Fruit fly (Drosophila melanogaster) whole organism, embryonic: ENCODE measurements around the gene Prx5.

Experiments
- CG10321 ChIP-seq: fragments of 200-800 bp; sonication (Bioruptor generic); IDR thresholded peaks from 2 replicates; pipeline ENCODE4 v1.3.6; 2022; ENCODE audit warnings: missing biosample characterization, missing genetic modification characterization
- CG10366 ChIP-seq: fragments of 200-800 bp; sonication (Bioruptor generic); IDR thresholded peaks from 2 replicates; pipeline ENCODE4 v1.3.6; 2022; ENCODE audit warnings: missing biosample characterization, missing genetic modification characterization
- CG12219 ChIP-seq: fragments of 200-800 bp; sonication (Bioruptor generic); optimal IDR thresholded peaks from 3 replicates; lab custom pipeline; 2018; ENCODE audit warnings: missing biosample characterization, mild to moderate bottlenecking, missing genetic modification characterization
- CG12391 ChIP-seq: fragments of 200-800 bp; sonication (Bioruptor generic); optimal IDR thresholded peaks from 3 replicates; lab custom pipeline; 2018; ENCODE audit warnings: missing biosample characterization, mild to moderate bottlenecking, missing genetic modification characterization, moderate library complexity
- CG1792 ChIP-seq: fragments of 200-800 bp; sonication (Bioruptor generic); optimal IDR thresholded peaks from 2 replicates; lab custom pipeline; 2016; ENCODE audit warnings: missing biosample characterization, missing genetic modification characterization
- CG18599 ChIP-seq: fragments of 200-800 bp; sonication (Bioruptor generic); optimal IDR thresholded peaks from 3 replicates; lab custom pipeline; 2017; ENCODE audit warnings: missing biosample characterization, missing genetic modification characterization, mild to moderate bottlenecking, moderate library complexity, missing genetic modification reagents
- CG3065 ChIP-seq: fragments of 200-800 bp; sonication (Bioruptor generic); optimal IDR thresholded peaks from 2 replicates; lab custom pipeline; 2016; ENCODE audit warnings: missing biosample characterization, missing genetic modification characterization
- CG32772 ChIP-seq: fragments of 200-800 bp; sonication (Bioruptor generic); IDR thresholded peaks from 2 replicates; pipeline ENCODE4 v1.3.6; 2022; ENCODE audit warnings: missing biosample characterization, missing genetic modification characterization
- CG3281 ChIP-seq: fragments of 200-800 bp; sonication (Bioruptor generic); optimal IDR thresholded peaks from 3 replicates; lab custom pipeline; 2017; ENCODE audit warnings: missing biosample characterization, mild to moderate bottlenecking, missing genetic modification characterization
- CG34422 ChIP-seq: fragments of 200-800 bp; sonication (Bioruptor generic); IDR thresholded peaks from 3 replicates; pipeline ENCODE4 v1.3.6; 2022; ENCODE audit warnings: missing biosample characterization, missing genetic modification characterization
- CG4360 ChIP-seq: fragments of 200-800 bp; sonication (Bioruptor generic); IDR thresholded peaks from 2 replicates; pipeline ENCODE4 v1.3.6; 2022; ENCODE audit warnings: missing biosample characterization, missing genetic modification characterization
- CG4707 ChIP-seq: fragments of 200-800 bp; sonication (Bioruptor generic); optimal IDR thresholded peaks from 2 replicates; lab custom pipeline; 2018; ENCODE audit warnings: missing biosample characterization, mild to moderate bottlenecking, missing genetic modification characterization, moderate library complexity
- CG5180 ChIP-seq: fragments of 200-800 bp; sonication (Bioruptor generic); optimal IDR thresholded peaks from 3 replicates; lab custom pipeline; 2017; ENCODE audit warnings: missing biosample characterization, missing genetic modification characterization, mild to moderate bottlenecking, moderate library complexity, missing genetic modification reagents
- CG7556 ChIP-seq: fragments of 200-800 bp; sonication (Bioruptor generic); optimal IDR thresholded peaks from 2 replicates; lab custom pipeline; 2017; ENCODE audit warnings: missing biosample characterization, mild to moderate bottlenecking, missing genetic modification characterization
- CG7745 ChIP-seq: fragments of 200-800 bp; sonication (Bioruptor generic); optimal IDR thresholded peaks from 2 replicates; lab custom pipeline; 2018; ENCODE audit warnings: missing biosample characterization, mild to moderate bottlenecking, missing genetic modification characterization, moderate library complexity
- CG7839 ChIP-seq: fragments of 200-800 bp; sonication (Bioruptor generic); optimal IDR thresholded peaks from 3 replicates; lab custom pipeline; 2018; ENCODE audit warnings: missing biosample characterization, mild to moderate bottlenecking, missing genetic modification characterization, moderate library complexity
- CG9727 ChIP-seq: fragments of 200-800 bp; sonication (Bioruptor generic); optimal IDR thresholded peaks from 3 replicates; lab custom pipeline; 2017; ENCODE audit warnings: missing biosample characterization, mild to moderate bottlenecking, missing genetic modification characterization
- Dad ChIP-seq: fragments of 200-800 bp; sonication (Bioruptor generic); optimal IDR thresholded peaks from 3 replicates; lab custom pipeline; 2016; ENCODE audit warnings: missing biosample characterization, missing genetic modification characterization
- HLH4C ChIP-seq: fragments of 200-800 bp; sonication (Bioruptor generic); IDR thresholded peaks from 3 replicates; pipeline ENCODE4 v1.3.6; 2022; ENCODE audit warnings: missing biosample characterization, missing genetic modification characterization; ENCODE audit not compliant: partially characterized antibody
- MTF-1 ChIP-seq: fragments of 200-800 bp; sonication (Bioruptor generic); optimal IDR thresholded peaks from 2 replicates; lab custom pipeline; 2018; ENCODE audit warnings: missing biosample characterization, mild to moderate bottlenecking, missing genetic modification characterization, borderline replicate concordance
- NC2α ChIP-seq: fragments of 200-800 bp; sonication (Bioruptor generic); optimal IDR thresholded peaks from 2 replicates; lab custom pipeline; 2016; ENCODE audit warnings: missing biosample characterization, missing genetic modification characterization
- NC2β ChIP-seq: fragments of 200-800 bp; sonication (Bioruptor generic); optimal IDR thresholded peaks from 2 replicates; lab custom pipeline; 2016; ENCODE audit warnings: missing biosample characterization, missing genetic modification characterization
- Nf-YB ChIP-seq: fragments of 200-800 bp; sonication (Bioruptor generic); optimal IDR thresholded peaks from 3 replicates; lab custom pipeline; 2019; ENCODE audit warnings: missing biosample characterization, mild to moderate bottlenecking, missing genetic modification characterization, moderate library complexity
- Side ChIP-seq: fragments of 200-800 bp; sonication (Bioruptor generic); optimal IDR thresholded peaks from 2 replicates; lab custom pipeline; 2016; ENCODE audit warnings: missing biosample characterization, missing genetic modification characterization
- ab ChIP-seq: fragments of 200-800 bp; sonication (Bioruptor generic); optimal IDR thresholded peaks from 2 replicates; lab custom pipeline; 2016; ENCODE audit warnings: missing biosample characterization, missing genetic modification characterization
- corto ChIP-seq: fragments of 200-800 bp; sonication (Bioruptor generic); optimal IDR thresholded peaks from 2 replicates; lab custom pipeline; 2016; ENCODE audit warnings: missing biosample characterization, mild to moderate bottlenecking, missing genetic modification characterization, moderate library complexity
- crp ChIP-seq, 2 experiments: fragments of 200-800 bp; sonication (Bioruptor generic); optimal IDR thresholded peaks; 2 replicates in 1 of 2; 3 replicates in 1 of 2; lab custom pipeline; 2017; ENCODE audit warnings: missing biosample characterization in 2 of 2, missing genetic modification characterization in 2 of 2, mild to moderate bottlenecking in 1 of 2, moderate library complexity in 1 of 2
- dan ChIP-seq: fragments of 200-800 bp; sonication (Bioruptor generic); IDR thresholded peaks from 2 replicates; pipeline ENCODE4 v1.3.6; 2022; ENCODE audit warnings: missing biosample characterization, missing genetic modification characterization
- dati ChIP-seq: fragments of 200-800 bp; sonication (Bioruptor generic); IDR thresholded peaks from 2 replicates; pipeline ENCODE4 v1.3.6; 2022; ENCODE audit warnings: missing biosample characterization, missing genetic modification characterization
- fd102C ChIP-seq: fragments of 200-800 bp; sonication (Bioruptor generic); optimal IDR thresholded peaks from 2 replicates; lab custom pipeline; 2018; ENCODE audit warnings: missing biosample characterization, mild to moderate bottlenecking, missing genetic modification characterization, moderate library complexity
- fd96Cb ChIP-seq: fragments of 200-800 bp; sonication (Bioruptor generic); optimal IDR thresholded peaks from 2 replicates; lab custom pipeline; 2018; ENCODE audit warnings: missing biosample characterization, mild to moderate bottlenecking, missing genetic modification characterization, moderate library complexity
- ftz-f1 ChIP-seq: fragments of 200-800 bp; sonication (Bioruptor generic); optimal IDR thresholded peaks from 2 replicates; lab custom pipeline; 2016; ENCODE audit warnings: missing biosample characterization, missing genetic modification characterization
- fu2 ChIP-seq: fragments of 200-800 bp; sonication (Bioruptor generic); optimal IDR thresholded peaks from 2 replicates; lab custom pipeline; 2016; ENCODE audit warnings: missing biosample characterization, missing genetic modification characterization
- gcm ChIP-seq: fragments of 200-800 bp; sonication (Bioruptor generic); optimal IDR thresholded peaks from 2 replicates; lab custom pipeline; 2019; ENCODE audit warnings: missing biosample characterization, mild to moderate bottlenecking, missing genetic modification characterization, moderate library complexity
- jumu ChIP-seq: fragments of 200-800 bp; sonication (Bioruptor generic); optimal IDR thresholded peaks from 3 replicates; lab custom pipeline; 2016; ENCODE audit warnings: missing biosample characterization, missing genetic modification characterization
- lab ChIP-seq: fragments of 200-800 bp; sonication (Bioruptor generic); optimal IDR thresholded peaks from 3 replicates; lab custom pipeline; 2017; ENCODE audit warnings: missing biosample characterization, missing genetic modification characterization, mild to moderate bottlenecking, moderate library complexity, missing genetic modification reagents
- mirr ChIP-seq: fragments of 200-800 bp; sonication (Bioruptor generic); optimal IDR thresholded peaks from 3 replicates; lab custom pipeline; 2018; ENCODE audit warnings: missing biosample characterization, mild to moderate bottlenecking, missing genetic modification characterization
- nau ChIP-seq: fragments of 200-800 bp; sonication (Bioruptor generic); optimal IDR thresholded peaks from 3 replicates; lab custom pipeline; 2017; ENCODE audit warnings: missing biosample characterization, mild to moderate bottlenecking, missing genetic modification characterization, missing genetic modification reagents
- nom ChIP-seq: fragments of 200-800 bp; sonication (Bioruptor generic); optimal IDR thresholded peaks from 2 replicates; lab custom pipeline; 2017; ENCODE audit warnings: missing biosample characterization, missing genetic modification characterization, mild to moderate bottlenecking, moderate library complexity, missing genetic modification reagents
- p53 ChIP-seq: fragments of 200-800 bp; sonication (Bioruptor generic); optimal IDR thresholded peaks from 2 replicates; lab custom pipeline; 2016; ENCODE audit warnings: missing biosample characterization, missing genetic modification characterization
- peb ChIP-seq: fragments of 200-800 bp; sonication (Bioruptor generic); IDR thresholded peaks from 2 replicates; pipeline ENCODE4 v1.3.6; 2022; ENCODE audit warnings: missing biosample characterization, missing genetic modification characterization
- pfk ChIP-seq: fragments of 200-800 bp; sonication (Bioruptor generic); optimal IDR thresholded peaks from 2 replicates; lab custom pipeline; 2018; ENCODE audit warnings: missing biosample characterization, mild to moderate bottlenecking, missing genetic modification characterization, moderate library complexity
- pita ChIP-seq: fragments of 200-800 bp; sonication (Bioruptor generic); optimal IDR thresholded peaks from 2 replicates; lab custom pipeline; 2017; ENCODE audit warnings: missing biosample characterization, mild to moderate bottlenecking, missing genetic modification characterization
- scrt ChIP-seq: fragments of 200-800 bp; sonication (Bioruptor generic); optimal IDR thresholded peaks from 2 replicates; lab custom pipeline; 2018; ENCODE audit warnings: missing biosample characterization, mild to moderate bottlenecking, missing genetic modification characterization, moderate library complexity
- sd ChIP-seq: fragments of 200-800 bp; sonication (Bioruptor generic); optimal IDR thresholded peaks from 3 replicates; lab custom pipeline; 2018; ENCODE audit warnings: missing biosample characterization, mild to moderate bottlenecking, missing genetic modification characterization, moderate library complexity
- slp2 ChIP-seq: fragments of 200-800 bp; sonication (Bioruptor generic); optimal IDR thresholded peaks from 2 replicates; lab custom pipeline; 2016; ENCODE audit warnings: missing biosample characterization, missing genetic modification characterization
- usp ChIP-seq: fragments of >200 bp; optimal IDR thresholded peaks from 2 replicates; lab custom pipeline; 2017; ENCODE audit warnings: missing biosample characterization, missing genetic modification characterization
- yki ChIP-seq: fragments of >200 bp; optimal IDR thresholded peaks from 3 replicates; lab custom pipeline; 2018

Prx5 gene

dm6 chr3R:18198518-18199118 lies 31.5 kb upstream of the Prx5 start (continued):
- TF ChIP-seq mirr (GFP tag; lab: Kevin White, UChicago) (peak; percentile 56), scrt (GFP tag; lab: Kevin White, UChicago) (peak; percentile 58), fd96Cb (tag; lab: Kevin White, UChicago) (no peak), p53 (GFP tag; lab: Kevin White, UChicago) (peak; percentile 26), NC2α (GFP tag; lab: Kevin White, UChicago) (peak; percentile 54), CG7839 (tag; lab: Kevin White, UChicago) (no peak), CG7745 (peak; percentile 66), CG3065 (GFP tag; lab: Kevin White, UChicago) (no peak), CG4360 (GFP tag; lab: Robert Waterston, UW) (no peak), jumu (GFP tag; lab: Kevin White, UChicago) (peak; percentile 33), pita (GFP tag; lab: Kevin White, UChicago) (no peak), CG12391 (peak; percentile 25), ab (GFP tag; lab: Kevin White, UChicago) (no peak), slp2 (GFP tag; lab: Kevin White, UChicago) (peak; percentile 30), CG4707 (GFP tag; lab: Kevin White, UChicago) (peak; percentile 57), gcm (GFP tag; lab: Kevin White, UChicago) (peak; percentile 49), CG34422 (GFP tag; lab: Robert Waterston, UW) (no peak), pfk (GFP tag; lab: Kevin White, UChicago) (peak; percentile 39), sd (tag; lab: Kevin White, UChicago) (peak; percentile 81), Side (GFP tag; lab: Kevin White, UChicago) (peak; percentile 22), HLH4C (no peak), Dad (GFP tag; lab: Kevin White, UChicago) (peak; percentile 17), lab (GFP tag; lab: Kevin White, UChicago) (peak; percentile 45), CG1792 (GFP tag; lab: Kevin White, UChicago) (peak; percentile 76), dati (GFP tag; lab: Robert Waterston, UW) (no peak), CG3281 (GFP tag; lab: Kevin White, UChicago) (peak; percentile 19), corto (GFP tag; lab: Kevin White, UChicago) (peak; percentile 18), CG9727 (GFP tag; lab: Kevin White, UChicago) (peak; percentile 70), fu2 (GFP tag; lab: Kevin White, UChicago) (no peak), CG12219 (peak; percentile 55), peb (GFP tag; lab: Robert Waterston, UW) (no peak), fd102C (GFP tag; lab: Kevin White, UChicago) (peak; percentile 64), CG10366 (no peak), CG5180 (GFP tag; lab: Kevin White, UChicago) (peak; percentile 54), CG7556 (GFP tag; lab: Kevin White, UChicago) (peak; percentile 35), nau (peak; percentile 72), NC2β (GFP tag; lab: Kevin White, UChicago) (peak; percentile 20), CG32772 (no peak), CG10321 (GFP tag; lab: Robert Waterston, UW) (no peak), usp (GFP tag; lab: Kevin White, UChicago) (no peak), CG18599 (GFP tag; lab: Kevin White, UChicago) (peak; percentile 61), dan (no peak), yki (lab: Kevin White, UChicago) (peak; percentile 98), nom (GFP tag; lab: Kevin White, UChicago) (peak; percentile 49), ftz-f1 (no peak), MTF-1 (GFP tag; lab: Kevin White, UChicago) (peak; percentile 48), Nf-YB (GFP tag; lab: Kevin White, UChicago) (no peak), crp (GFP tag; optimal IDR thresholded peaks at IDR 0.05; lab: Kevin White, UChicago) (no peak)
